Worm (Caenorhabditis elegans) whole organism, early embryonic: Measurements from ENCODE around the gene F19B6.3.

Source experiments
- aly-1 ChIP-seq: sonication (generic microtip); optimal IDR thresholded peaks from 2 replicates; lab custom pipeline; 2016; ENCODE audit warnings: missing genetic modification characterization, missing compliant biosample characterization
- ama-1 ChIP-seq: fragments of 150-350 bp; optimal IDR thresholded peaks from 2 replicates; lab custom pipeline; 2014
- ceh-36 ChIP-seq: sonication (generic microtip); optimal IDR thresholded peaks from 2 replicates; lab custom pipeline; 2016; ENCODE audit warnings: missing genetic modification characterization, inconsistent platforms, missing compliant biosample characterization
- ets-7 ChIP-seq: sonication (generic microtip); optimal IDR thresholded peaks from 2 replicates; lab custom pipeline; 2016; ENCODE audit warnings: missing genotype, missing genetic modification characterization, missing compliant biosample characterization
- flt-1 ChIP-seq: fragments of 200-800 bp; sonication (Bioruptor generic); IDR thresholded peaks from 2 replicates; pipeline ENCODE4 v1.3.6; 2022; ENCODE audit warnings: missing genetic modification characterization, missing compliant biosample characterization
- pes-1 ChIP-seq: fragments of 200-800 bp; sonication (Bioruptor generic); IDR thresholded peaks from 2 replicates; pipeline ENCODE4 v1.3.6; 2022; ENCODE audit warnings: missing genetic modification reagents, missing genetic modification characterization, missing compliant biosample characterization
- tbx-37 ChIP-seq: fragments of 200-800 bp; sonication (Bioruptor generic); conservative IDR thresholded peaks from 2 replicates; pipeline ENCODE4 v1.3.6; 2022; ENCODE audit warnings: missing genetic modification reagents, missing genetic modification characterization, missing compliant biosample characterization
- tra-4 ChIP-seq: sonication (generic microtip); optimal IDR thresholded peaks from 2 replicates; lab custom pipeline; 2017; ENCODE audit warnings: missing genetic modification characterization, missing compliant biosample characterization

ce11 chrIV:12287628-12288027, 39.4 kb upstream of the F19B6.3 start, which contains the start of gene erl-1:
- no peak for TF ChIP-seq pes-1
- no peak for TF ChIP-seq ets-7 (tag; lab: Kevin White, UChicago)
- no peak for TF ChIP-seq flt-1 (GFP tag; lab: Robert Waterston, UW)
- TF ChIP-seq aly-1 (tag; lab: Kevin White, UChicago) = no peak
- no peak for TF ChIP-seq ceh-36 (tag; lab: Kevin White, UChicago)
- TF ChIP-seq tbx-37 = no peak
- TF ChIP-seq tra-4 (tag; lab: Kevin White, UChicago) = no peak
- TF ChIP-seq ama-1 = no peak
